Fruit fly (Drosophila melanogaster): ENCODE measurements around the gene CG42529.

DNA sequence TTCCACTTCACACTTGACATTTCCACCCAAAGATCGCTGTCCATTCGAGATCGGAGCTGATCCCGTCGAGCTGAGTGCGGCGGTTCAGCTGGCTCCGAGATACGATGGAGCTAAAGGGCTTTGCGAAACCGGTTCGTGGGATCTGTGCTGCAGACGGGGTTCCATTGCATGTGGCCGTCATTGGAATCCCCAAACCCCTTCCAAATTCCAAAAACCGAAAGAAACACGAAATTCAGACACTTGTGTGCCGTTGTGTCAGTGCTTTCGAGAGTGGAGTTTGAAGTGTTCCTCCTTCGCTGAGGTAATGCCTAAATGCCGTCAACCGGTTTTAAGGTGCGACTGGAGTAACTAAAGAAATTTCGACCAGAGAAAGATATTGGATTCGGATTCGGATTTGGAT lies 23.9 kb upstream of the CG42529 start:
- TF ChIP-seq Crg-1 (GFP tag; optimal IDR thresholded peaks at IDR 0.05) (no peak), tj (GFP tag; optimal IDR thresholded peaks at IDR 0.05) (no peak)
